Worm (Caenorhabditis elegans) whole organism, L4 larva: ENCODE data around the gene str-1.

ENCODE experiments used
- ama-1 ChIP-seq: fragments of 150-350 bp; optimal IDR thresholded peaks from 2 replicates; lab custom pipeline; 2014; ENCODE audit warnings: inconsistent platforms, mixed read lengths
- ceh-82 ChIP-seq: sonication (generic microtip); optimal IDR thresholded peaks from 2 replicates; lab custom pipeline; 2017; ENCODE audit warnings: missing biosample characterization, missing genetic modification characterization
- dmd-9 ChIP-seq: fragments of 200-800 bp; sonication (Bioruptor generic); IDR thresholded peaks from 2 replicates; pipeline ENCODE4 v1.3.6; 2022; ENCODE audit warnings: missing genetic modification reagents, missing genetic modification characterization, missing compliant biosample characterization
- fos-1 ChIP-seq: fragments of 150-350 bp; optimal IDR thresholded peaks from 2 replicates; lab custom pipeline; 2014; ENCODE audit warnings: missing biosample characterization, missing genetic modification characterization
- lin-1 ChIP-seq: fragments of 200-800 bp; sonication (Bioruptor generic); IDR thresholded peaks from 2 replicates; pipeline ENCODE4 v1.3.6; 2022; ENCODE audit warnings: missing genetic modification reagents, missing genetic modification characterization, missing compliant biosample characterization
- pha-4 ChIP-seq, 2 experiments: fragments of 150-350 bp in 1 of 2; fragments of 200-800 bp in 1 of 2; sonication (Bioruptor generic) in 1 of 2; IDR thresholded peaks in 1 of 2; optimal IDR thresholded peaks in 1 of 2; 2 replicates each; pipeline versions ENCODE4 v1.3.6 to Lab custom; 2014 to 2022; ENCODE audit warnings: missing genetic modification characterization in 2 of 2, missing genetic modification reagents in 2 of 2, missing biosample characterization in 1 of 2, missing compliant biosample characterization in 1 of 2
- set-16 ChIP-seq: fragments of 200-800 bp; sonication (Bioruptor generic); IDR thresholded peaks from 2 replicates; pipeline ENCODE4 v1.3.6; 2022; ENCODE audit warnings: missing genetic modification reagents, missing genetic modification characterization, missing compliant biosample characterization
- tag-97 ChIP-seq: fragments of 200-800 bp; sonication (Bioruptor generic); IDR thresholded peaks from 2 replicates; pipeline ENCODE4 v1.3.6; 2022; ENCODE audit warnings: missing genetic modification characterization, missing compliant biosample characterization
- zag-1 ChIP-seq: fragments of 150-350 bp; optimal IDR thresholded peaks from 2 replicates; lab custom pipeline; 2014; ENCODE audit warnings: missing biosample characterization, missing genetic modification characterization

ce11 chrIV:7167983-7168760, 5.4 kb upstream of the str-1 start, which contains the start of gene skr-16:
- TF ChIP-seq fos-1 (tag; lab: Kevin White, UChicago) (no peak), zag-1 (no peak), ceh-82 (no peak), dmd-9 (GFP tag; lab: Robert Waterston, UW) (no peak), lin-1 (no peak), tag-97 (GFP tag; lab: Robert Waterston, UW) (no peak), ama-1 (lab: Kevin White, UChicago) (no peak), set-16 (no peak), pha-4 (GFP tag; IDR thresholded peaks at IDR 0.05; lab: Robert Waterston, UW) (no peak), pha-4 (tag; optimal IDR thresholded peaks at IDR 0.05; lab: Kevin White, UChicago) (no peak)
